Worm (Caenorhabditis elegans) whole organism, L1 larva: Measurements from ENCODE around the gene pgam-5.

Source experiments
- F16B12.6 ChIP-seq: fragments of 150-350 bp; optimal IDR thresholded peaks from 2 replicates; lab custom pipeline; 2014; ENCODE audit warnings: missing biosample characterization, missing genetic modification characterization
- Y116A8C.19 ChIP-seq: sonication (generic microtip); optimal IDR thresholded peaks from 2 replicates; lab custom pipeline; 2016; ENCODE audit warnings: missing compliant biosample characterization, missing genetic modification characterization, borderline replicate concordance
- alr-1 ChIP-seq: fragments of 200-800 bp; sonication (Bioruptor generic); optimal IDR thresholded peaks from 2 replicates; lab custom pipeline; 2018; ENCODE audit warnings: borderline replicate concordance, mild to moderate bottlenecking, missing genetic modification characterization, missing compliant biosample characterization
- ceh-63 ChIP-seq: fragments of 200-800 bp; sonication (Bioruptor generic); optimal IDR thresholded peaks from 2 replicates; lab custom pipeline; 2018; ENCODE audit warnings: mild to moderate bottlenecking, missing genetic modification characterization, missing compliant biosample characterization
- ceh-8 ChIP-seq: fragments of 200-800 bp; sonication (Bioruptor generic); optimal IDR thresholded peaks from 2 replicates; lab custom pipeline; 2018; ENCODE audit warnings: mild to moderate bottlenecking, missing genetic modification characterization, moderate library complexity, missing compliant biosample characterization
- ceh-82 ChIP-seq, 3 experiments: fragments of 150-350 bp in 1 of 3; sonication (generic microtip) in 2 of 3; optimal IDR thresholded peaks; 2 replicates each; lab custom pipeline; 2014 to 2017; ENCODE audit warnings: missing biosample characterization in 3 of 3, missing genetic modification characterization in 3 of 3
- ceh-88 ChIP-seq: fragments of 200-800 bp; sonication (Bioruptor generic); IDR thresholded peaks from 2 replicates; pipeline ENCODE4 v1.3.6; 2022; ENCODE audit warnings: missing genetic modification characterization, missing compliant biosample characterization
- ceh-90 ChIP-seq: sonication (generic microtip); optimal IDR thresholded peaks from 2 replicates; lab custom pipeline; 2016; ENCODE audit warnings: missing genetic modification characterization, missing compliant biosample characterization
- ces-1 ChIP-seq: fragments of 150-350 bp; optimal IDR thresholded peaks from 2 replicates; lab custom pipeline; 2014; ENCODE audit warnings: missing biosample characterization, missing genetic modification reagents, missing genetic modification characterization
- efl-1 ChIP-seq, 4 experiments: fragments of 150-350 bp; optimal IDR thresholded peaks in 3 of 4; peaks in 1 of 4; 1 replicate in 1 of 4; 2 replicates in 3 of 4; lab custom pipeline; 2014; ENCODE audit warnings: missing biosample characterization in 2 of 4, missing genetic modification characterization in 2 of 4, missing genetic modification reagents in 2 of 4
- egl-13 ChIP-seq: sonication (generic microtip); optimal IDR thresholded peaks from 2 replicates; lab custom pipeline; 2016; ENCODE audit warnings: missing genotype, missing genetic modification reagents, missing genetic modification characterization, missing compliant biosample characterization
- egl-27 ChIP-seq, 2 experiments: fragments of 150-350 bp in 1 of 2; sonication (generic microtip); optimal IDR thresholded peaks; 3 replicates each; lab custom pipeline; 2017 to 2018; ENCODE audit warnings: missing biosample characterization in 2 of 2, missing genetic modification characterization in 2 of 2, missing genetic modification reagents in 2 of 2
- elt-3 ChIP-seq, 6 experiments: fragments of 150-350 bp in 1 of 6; sonication (generic microtip); optimal IDR thresholded peaks; 2 replicates each; lab custom pipeline; 2017 to 2018; ENCODE audit warnings: missing biosample characterization in 6 of 6, missing genetic modification characterization in 6 of 6, inconsistent platforms in 1 of 6
- ets-5 ChIP-seq: fragments of 200-800 bp; sonication (Bioruptor generic); IDR thresholded peaks from 2 replicates; pipeline ENCODE4 v1.3.6; 2022; ENCODE audit warnings: missing genetic modification characterization, missing compliant biosample characterization
- fkh-10 ChIP-seq: sonication (generic microtip); optimal IDR thresholded peaks from 2 replicates; lab custom pipeline; 2017; ENCODE audit warnings: missing biosample characterization, missing genetic modification reagents, missing genetic modification characterization
- fkh-8 ChIP-seq: sonication (generic microtip); optimal IDR thresholded peaks from 2 replicates; lab custom pipeline; 2016; ENCODE audit warnings: mild to moderate bottlenecking, missing genetic modification characterization, missing compliant biosample characterization
- fos-1 ChIP-seq: fragments of 150-350 bp; optimal IDR thresholded peaks from 2 replicates; lab custom pipeline; 2014; ENCODE audit warnings: missing biosample characterization, missing genetic modification characterization
- grh-1 ChIP-seq: fragments of 200-800 bp; sonication (Bioruptor generic); IDR thresholded peaks from 2 replicates; pipeline ENCODE4 v1.3.6; 2022; ENCODE audit warnings: missing genetic modification reagents, missing genetic modification characterization, missing compliant biosample characterization
- hlh-4 ChIP-seq: sonication (generic microtip); optimal IDR thresholded peaks from 2 replicates; lab custom pipeline; 2016; ENCODE audit warnings: mild to moderate bottlenecking, missing genetic modification characterization, missing compliant biosample characterization
- irx-1 ChIP-seq: sonication (generic microtip); optimal IDR thresholded peaks from 2 replicates; lab custom pipeline; 2016; ENCODE audit warnings: missing genetic modification characterization, missing compliant biosample characterization
- isw-1 ChIP-seq: fragments of 200-800 bp; sonication (Bioruptor generic); IDR thresholded peaks from 2 replicates; pipeline ENCODE4 v1.3.6; 2022; ENCODE audit warnings: missing genetic modification characterization, missing compliant biosample characterization
- lin-14 ChIP-seq: fragments of 200-800 bp; sonication (Bioruptor generic); optimal IDR thresholded peaks from 2 replicates; lab custom pipeline; 2018; ENCODE audit warnings: mild to moderate bottlenecking, missing genetic modification characterization, moderate library complexity, missing compliant biosample characterization
- lin-35 ChIP-seq, 2 experiments: fragments of 150-350 bp; optimal IDR thresholded peaks; 2 replicates each; lab custom pipeline; 2014; ENCODE audit warnings: missing biosample characterization in 2 of 2, missing genetic modification characterization in 2 of 2, missing genetic modification reagents in 2 of 2
- lin-39 ChIP-seq: fragments of 150-350 bp; optimal IDR thresholded peaks from 2 replicates; lab custom pipeline; 2014; ENCODE audit warnings: missing biosample characterization, missing genetic modification reagents, missing genetic modification characterization
- lsy-2 ChIP-seq, 2 experiments: fragments of 150-350 bp; optimal IDR thresholded peaks; 2 replicates each; lab custom pipeline; 2014; ENCODE audit warnings: missing biosample characterization in 2 of 2, missing genetic modification characterization in 2 of 2
- mep-1 ChIP-seq: fragments of 150-350 bp; optimal IDR thresholded peaks from 2 replicates; lab custom pipeline; 2014; ENCODE audit warnings: missing biosample characterization, missing genetic modification characterization
- nhr-237 ChIP-seq: fragments of 150-350 bp; optimal IDR thresholded peaks from 2 replicates; lab custom pipeline; 2014; ENCODE audit warnings: missing biosample characterization, missing genetic modification characterization
- nhr-47 ChIP-seq: sonication (generic microtip); optimal IDR thresholded peaks from 2 replicates; lab custom pipeline; 2016; ENCODE audit warnings: mild to moderate bottlenecking, missing genetic modification characterization, moderate library complexity, missing compliant biosample characterization
- nhr-71 ChIP-seq: sonication (generic microtip); optimal IDR thresholded peaks from 2 replicates; lab custom pipeline; 2016; ENCODE audit warnings: mild to moderate bottlenecking, missing genetic modification characterization, moderate library complexity, missing compliant biosample characterization
- nhr-76 ChIP-seq: sonication (generic microtip); optimal IDR thresholded peaks from 2 replicates; lab custom pipeline; 2017; ENCODE audit warnings: missing biosample characterization, missing genetic modification characterization
- nhr-77 ChIP-seq: fragments of 150-350 bp; optimal IDR thresholded peaks from 2 replicates; lab custom pipeline; 2014; ENCODE audit warnings: missing biosample characterization, missing genetic modification characterization
- pag-3 ChIP-seq: sonication (generic microtip); optimal IDR thresholded peaks from 2 replicates; lab custom pipeline; 2017; ENCODE audit warnings: missing genetic modification characterization, mild to moderate bottlenecking, missing compliant biosample characterization, antibody characterized with exemption, borderline replicate concordance; ENCODE audit not compliant: insufficient read depth
- pax-3 ChIP-seq: fragments of 200-800 bp; sonication (Bioruptor generic); optimal IDR thresholded peaks from 2 replicates; lab custom pipeline; 2018; ENCODE audit warnings: mild to moderate bottlenecking, missing genetic modification characterization, moderate library complexity, missing compliant biosample characterization
- pqm-1 ChIP-seq: sonication (generic microtip); optimal IDR thresholded peaks from 3 replicates; lab custom pipeline; 2017; ENCODE audit warnings: missing biosample characterization, missing genetic modification characterization
- rnt-1 ChIP-seq: sonication (generic microtip); optimal IDR thresholded peaks from 2 replicates; lab custom pipeline; 2016; ENCODE audit warnings: mild to moderate bottlenecking, missing genetic modification characterization, moderate library complexity, missing compliant biosample characterization
- snu-23 ChIP-seq: sonication (generic microtip); optimal IDR thresholded peaks from 2 replicates; lab custom pipeline; 2016; ENCODE audit warnings: missing genetic modification characterization, missing compliant biosample characterization
- sox-4 ChIP-seq: sonication (generic microtip); optimal IDR thresholded peaks from 2 replicates; lab custom pipeline; 2016; ENCODE audit warnings: missing genetic modification characterization, missing compliant biosample characterization
- swsn-7 ChIP-seq: sonication (generic microtip); optimal IDR thresholded peaks from 2 replicates; lab custom pipeline; 2016; ENCODE audit warnings: missing genetic modification characterization, missing compliant biosample characterization
- tbx-2 ChIP-seq: sonication (generic microtip); optimal IDR thresholded peaks from 2 replicates; lab custom pipeline; 2016; ENCODE audit warnings: missing genetic modification characterization, missing compliant biosample characterization
- unc-86 ChIP-seq: sonication (generic microtip); optimal IDR thresholded peaks from 2 replicates; lab custom pipeline; 2016; ENCODE audit warnings: missing genetic modification characterization, missing compliant biosample characterization
- unc-98 ChIP-seq: fragments of 200-800 bp; sonication (Bioruptor generic); IDR thresholded peaks from 2 replicates; pipeline ENCODE4 v1.3.6; 2022; ENCODE audit warnings: missing genetic modification characterization, missing compliant biosample characterization
- xbp-1 ChIP-seq: sonication (generic microtip); optimal IDR thresholded peaks from 2 replicates; lab custom pipeline; 2016; ENCODE audit warnings: missing genetic modification characterization, missing compliant biosample characterization
- ztf-11 ChIP-seq, 2 experiments: sonication (generic microtip); optimal IDR thresholded peaks; 2 replicates each; lab custom pipeline; 2016 to 2017; ENCODE audit warnings: missing genetic modification characterization in 2 of 2, missing biosample characterization in 1 of 2, missing compliant biosample characterization in 1 of 2
- ztf-4 ChIP-seq: fragments of 150-350 bp; optimal IDR thresholded peaks from 2 replicates; lab custom pipeline; 2014; ENCODE audit warnings: missing biosample characterization, missing genetic modification characterization

The pgam-5 gene

DNA sequence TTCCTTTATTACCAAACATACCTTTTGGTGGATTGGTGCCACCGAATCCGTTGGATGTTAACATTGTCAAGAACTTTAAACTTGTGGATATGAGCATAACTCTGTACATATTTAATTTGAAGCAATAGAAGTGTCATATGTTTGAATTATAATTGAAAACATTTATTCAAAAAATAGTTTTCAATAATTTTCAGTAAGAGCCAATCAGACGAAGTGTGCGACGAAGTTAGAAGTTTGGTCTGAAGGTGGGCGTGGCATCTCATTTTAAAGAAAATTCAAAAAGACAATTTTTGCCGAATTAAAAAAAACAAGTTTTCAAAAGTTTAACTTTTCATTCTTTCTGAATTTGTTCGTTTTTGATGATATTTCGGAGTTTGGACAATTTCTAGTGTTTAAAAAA lies 3.7 kb downstream of the pgam-5 start, which contains the start of gene syd-1:
syd-1 (minus strand) TSS at position 101 of the 400 bp plus-strand sequence.
- TF ChIP-seq elt-3 (tag; optimal IDR thresholded peaks at IDR 0.05; lab: Kevin White, UChicago) = no peak
- no peak for TF ChIP-seq nhr-47 (tag; lab: Kevin White, UChicago)
- TF ChIP-seq ceh-82 (tag; optimal IDR thresholded peaks at IDR 0.05; lab: Kevin White, UChicago) = no peak
- no peak for TF ChIP-seq lin-39 (tag; lab: Kevin White, UChicago)
- no peak for TF ChIP-seq ztf-4 (tag; lab: Kevin White, UChicago)
- no peak for TF ChIP-seq fos-1 (tag; lab: Kevin White, UChicago)
- TF ChIP-seq unc-98 (GFP tag; lab: Robert Waterston, UW) = no peak
- no peak for TF ChIP-seq ets-5 (GFP tag; lab: Robert Waterston, UW)
- no peak for TF ChIP-seq nhr-237
- no peak for TF ChIP-seq pqm-1 (tag; lab: Kevin White, UChicago)
- TF ChIP-seq grh-1 (GFP tag; lab: Robert Waterston, UW) = no peak
- TF ChIP-seq ceh-88 = no peak
- TF ChIP-seq nhr-76 (tag; lab: Kevin White, UChicago) = no peak

DNA sequence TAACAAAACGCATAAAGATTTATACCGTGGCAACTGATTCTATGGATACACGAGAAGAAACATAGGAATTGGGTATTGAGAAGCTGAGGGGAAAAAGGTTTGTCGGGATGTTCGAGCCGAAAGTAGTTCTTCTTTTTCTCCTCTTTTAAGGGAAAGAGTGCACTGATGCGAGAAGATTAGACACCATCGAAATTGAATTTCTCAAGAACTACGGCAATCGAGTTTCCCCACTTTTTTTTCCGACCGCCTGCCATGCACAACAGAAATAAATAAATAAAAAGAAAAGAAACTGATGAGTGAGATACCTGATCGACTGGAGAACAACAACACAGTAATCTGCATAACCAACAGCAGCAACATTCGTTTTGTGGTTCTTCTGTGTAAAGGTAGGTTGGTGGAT lies 4.3 kb downstream of the pgam-5 start:
- TF ChIP-seq lin-14 (GFP tag; lab: Kevin White, UChicago) (peak; percentile 65), ces-1 (GFP tag; lab: Kevin White, UChicago) (peak; percentile 35), fkh-10 (GFP tag; lab: Kevin White, UChicago) (peak; percentile 94), sox-4 (no peak)
- TF ChIP-seq, all 84 proteins: peak for 3

ce11 chrII:7593227-7593626 lies 5.3 kb downstream of the pgam-5 start:
- TF ChIP-seq nhr-47 (tag; lab: Kevin White, UChicago) (peak; percentile 67), unc-98 (GFP tag; lab: Robert Waterston, UW) (no peak), egl-27 (tag; optimal IDR thresholded peaks at IDR 0.05; lab: Kevin White, UChicago) (no peak), lin-14 (GFP tag; lab: Kevin White, UChicago) (peak; percentile 93), pax-3 (tag; lab: Kevin White, UChicago) (peak; percentile 13), ceh-90 (tag; lab: Kevin White, UChicago) (no peak), fkh-8 (tag; lab: Kevin White, UChicago) (peak; percentile 84), efl-1 (optimal IDR thresholded peaks at IDR 0.05; lab: Kevin White, UChicago) (no peak), efl-1 (GFP tag; optimal IDR thresholded peaks at IDR 0.05 in 1 of 2; lab: Kevin White, UChicago) (no peak), rnt-1 (no peak), isw-1 (GFP tag; lab: Robert Waterston, UW) (peak; percentile 37), xbp-1 (tag; lab: Kevin White, UChicago) (peak; percentile 22), lin-35 (GFP tag; optimal IDR thresholded peaks at IDR 0.05; lab: Kevin White, UChicago) (peak in 1 of 2 experiments; percentile 46), lsy-2 (tag; optimal IDR thresholded peaks at IDR 0.05; lab: Kevin White, UChicago) (peak; percentile 3 to 23), egl-13 (tag; lab: Kevin White, UChicago) (peak; percentile 51), nhr-71 (tag; lab: Kevin White, UChicago) (peak; percentile 63), swsn-7 (peak; percentile 52), unc-86 (tag; lab: Kevin White, UChicago) (peak; percentile 60), snu-23 (GFP tag; lab: Kevin White, UChicago) (peak; percentile 32), ceh-82 (tag; optimal IDR thresholded peaks at IDR 0.05; lab: Kevin White, UChicago) (peak in 2 of 3 experiments; percentile 40 to 46), fkh-10 (GFP tag; lab: Kevin White, UChicago) (peak; percentile 76), tbx-2 (tag; lab: Kevin White, UChicago) (peak; percentile 49)

- TF ChIP-seq unc-86 (tag; lab: Kevin White, UChicago) = peak; percentile 28
- TF ChIP-seq tbx-2 (tag; lab: Kevin White, UChicago) = peak; percentile 3
- TF ChIP-seq nhr-77 (tag; lab: Kevin White, UChicago) = no peak
- no peak for TF ChIP-seq mep-1 (tag; lab: Kevin White, UChicago)
- TF ChIP-seq lin-14 (GFP tag; lab: Kevin White, UChicago) = peak; percentile 71
- peak; percentile 21 for TF ChIP-seq egl-13 (tag; lab: Kevin White, UChicago)
- TF ChIP-seq ztf-4 (tag; lab: Kevin White, UChicago) = no peak
- TF ChIP-seq pag-3 (tag; lab: Kevin White, UChicago) = no peak
- TF ChIP-seq ceh-63 (GFP tag; lab: Kevin White, UChicago) = no peak
- no peak for TF ChIP-seq sox-4
- TF ChIP-seq alr-1 (tag; lab: Kevin White, UChicago) = no peak
- TF ChIP-seq ceh-8 = peak; percentile 73
- no peak for TF ChIP-seq irx-1 (tag; lab: Kevin White, UChicago)
- no peak for TF ChIP-seq ztf-11 (tag; optimal IDR thresholded peaks at IDR 0.05; lab: Kevin White, UChicago)
- no peak for TF ChIP-seq hlh-4 (tag; lab: Kevin White, UChicago)
- TF ChIP-seq F16B12.6 (tag; lab: Kevin White, UChicago) = no peak
- TF ChIP-seq Y116A8C.19 (tag; lab: Kevin White, UChicago) = no peak
Observed at ce11 chrII:7588295-7588694, 10.3 kb downstream of the pgam-5 start.
